Worm (Caenorhabditis elegans) whole organism, young adult: ENCODE results near the gene C14H10.3.

Experiments used
- C06A6.2 ChIP-seq: fragments of 200-800 bp; sonication (Bioruptor generic); conservative IDR thresholded peaks from 2 replicates; pipeline ENCODE4 v1.3.6; 2022; ENCODE audit warnings: missing genetic modification characterization, missing compliant biosample characterization
- F10E7.11 ChIP-seq: sonication (generic microtip); optimal IDR thresholded peaks from 2 replicates; lab custom pipeline; 2017; ENCODE audit warnings: mild to moderate bottlenecking, missing genetic modification characterization, moderate library complexity, missing compliant biosample characterization
- athp-1 ChIP-seq: sonication (generic microtip); optimal IDR thresholded peaks from 2 replicates; lab custom pipeline; 2017; ENCODE audit warnings: mild to moderate bottlenecking, missing genetic modification characterization, missing compliant biosample characterization
- dox-1 ChIP-seq: fragments of 200-800 bp; sonication (Bioruptor generic); IDR thresholded peaks from 2 replicates; pipeline ENCODE4 v1.3.6; 2022; ENCODE audit warnings: missing genetic modification reagents, missing genetic modification characterization, missing compliant biosample characterization
- dpl-1 ChIP-seq: fragments of 150-350 bp; optimal IDR thresholded peaks from 2 replicates; lab custom pipeline; 2014; ENCODE audit warnings: missing biosample characterization, missing genetic modification reagents, missing genetic modification characterization
- hsf-1 ChIP-seq: fragments of 200-800 bp; sonication (Bioruptor generic); IDR thresholded peaks from 2 replicates; pipeline ENCODE4 v1.3.6; 2022; ENCODE audit warnings: missing genetic modification reagents, missing genetic modification characterization, missing compliant biosample characterization
- lsl-1 ChIP-seq: fragments of 200-800 bp; sonication (Bioruptor generic); optimal IDR thresholded peaks from 2 replicates; lab custom pipeline; 2018; ENCODE audit warnings: mild to moderate bottlenecking, missing genetic modification characterization, moderate library complexity, missing compliant biosample characterization
- nfya-1 ChIP-seq: sonication (generic microtip); optimal IDR thresholded peaks from 2 replicates; lab custom pipeline; 2017; ENCODE audit warnings: antibody characterized with exemption, missing compliant biosample characterization, missing genetic modification characterization, borderline replicate concordance; ENCODE audit not compliant: insufficient read depth
- rcor-1 ChIP-seq: fragments of 200-800 bp; sonication (Bioruptor generic); IDR thresholded peaks from 2 replicates; pipeline ENCODE4 v1.3.6; 2022; ENCODE audit warnings: missing genetic modification reagents, missing genetic modification characterization, missing compliant biosample characterization
- snpc-4 ChIP-seq, 5 experiments: fragments of 150-350 bp in 1 of 5; sonication (generic microtip) in 4 of 5; optimal IDR thresholded peaks; 2 replicates each; lab custom pipeline; 2014 to 2018; ENCODE audit warnings: missing genetic modification characterization in 5 of 5, missing biosample characterization in 3 of 5, antibody characterized with exemption in 2 of 5, mild to moderate bottlenecking in 2 of 5, missing compliant biosample characterization in 2 of 5, missing genotype in 2 of 5, moderate library complexity in 2 of 5, missing genetic modification reagents in 1 of 5
- unc-62 ChIP-seq: fragments of 150-350 bp; optimal IDR thresholded peaks from 2 replicates; lab custom pipeline; 2014; ENCODE audit warnings: missing biosample characterization, missing genetic modification reagents, missing genetic modification characterization

- TF ChIP-seq nfya-1 (tag; lab: Kevin White, UChicago) (no peak), rcor-1 (GFP tag; lab: Robert Waterston, UW) (no peak), snpc-4 (GFP tag; optimal IDR thresholded peaks at IDR 0.05; lab: Kevin White, UChicago) (no peak), snpc-4 (tag; optimal IDR thresholded peaks at IDR 0.05; lab: Kevin White, UChicago) (no peak), dox-1 (GFP tag; lab: Robert Waterston, UW) (no peak), hsf-1 (no peak), F10E7.11 (no peak), C06A6.2 (no peak), athp-1 (tag; lab: Kevin White, UChicago) (no peak), unc-62 (GFP tag; lab: Kevin White, UChicago) (no peak), dpl-1 (GFP tag; lab: Kevin White, UChicago) (no peak), lsl-1 (GFP tag; lab: Kevin White, UChicago) (no peak)
Observed at ce11 chrX:10232395-10232794, 4.5 kb upstream of the C14H10.3 start.
